Fruit fly (Drosophila melanogaster) whole organism, prepupa: Measurements from ENCODE around the gene Tlk.

Source experiments
- Blimp-1 ChIP-seq: fragments of 200-800 bp; sonication (Bioruptor generic); optimal IDR thresholded peaks from 3 replicates; lab custom pipeline; 2017; ENCODE audit warnings: missing biosample characterization, missing genetic modification characterization, mild to moderate bottlenecking, moderate library complexity, missing genetic modification reagents
- CG10631 ChIP-seq: fragments of 200-800 bp; sonication (Bioruptor generic); optimal IDR thresholded peaks from 2 replicates; lab custom pipeline; 2016; ENCODE audit warnings: missing biosample characterization, missing genetic modification characterization
- CG10669 ChIP-seq: fragments of 200-800 bp; sonication (Bioruptor generic); optimal IDR thresholded peaks from 3 replicates; lab custom pipeline; 2018; ENCODE audit warnings: missing biosample characterization, mild to moderate bottlenecking, missing genetic modification characterization, moderate library complexity
- CG1621 ChIP-seq: fragments of 200-800 bp; sonication (Bioruptor generic); optimal IDR thresholded peaks from 3 replicates; lab custom pipeline; 2018; ENCODE audit warnings: missing biosample characterization, mild to moderate bottlenecking, missing genetic modification characterization
- CG16779 ChIP-seq: fragments of 200-800 bp; sonication (Bioruptor generic); optimal IDR thresholded peaks from 3 replicates; lab custom pipeline; 2017; ENCODE audit warnings: missing biosample characterization, mild to moderate bottlenecking, missing genetic modification characterization
- CG31627 ChIP-seq: fragments of 200-800 bp; sonication (Bioruptor generic); optimal IDR thresholded peaks from 3 replicates; lab custom pipeline; 2016; ENCODE audit warnings: missing biosample characterization, missing genetic modification characterization
- CG32006 ChIP-seq: fragments of 200-800 bp; sonication (Bioruptor generic); optimal IDR thresholded peaks from 3 replicates; lab custom pipeline; 2017; ENCODE audit warnings: missing biosample characterization, mild to moderate bottlenecking, missing genetic modification characterization
- CG34406 ChIP-seq: fragments of 200-800 bp; sonication (Bioruptor generic); optimal IDR thresholded peaks from 3 replicates; lab custom pipeline; 2016; ENCODE audit warnings: missing biosample characterization, missing genetic modification characterization
- CG3919 ChIP-seq: fragments of 200-800 bp; sonication (Bioruptor generic); optimal IDR thresholded peaks from 3 replicates; lab custom pipeline; 2016; ENCODE audit warnings: missing biosample characterization, missing genetic modification characterization
- CG6163 ChIP-seq: fragments of 200-800 bp; sonication (Bioruptor generic); IDR thresholded peaks from 3 replicates; pipeline ENCODE4 v1.3.6; 2022; ENCODE audit warnings: missing biosample characterization, missing genetic modification characterization
- CG6276 ChIP-seq: fragments of 200-800 bp; sonication (Bioruptor generic); optimal IDR thresholded peaks from 2 replicates; lab custom pipeline; 2017; ENCODE audit warnings: missing biosample characterization, mild to moderate bottlenecking, missing genetic modification characterization
- CG6792 ChIP-seq: fragments of 200-800 bp; sonication (Bioruptor generic); optimal IDR thresholded peaks from 3 replicates; lab custom pipeline; 2016; ENCODE audit warnings: missing biosample characterization, missing genetic modification characterization
- CG6808 ChIP-seq: fragments of 200-800 bp; sonication (Bioruptor generic); optimal IDR thresholded peaks from 3 replicates; lab custom pipeline; 2017; ENCODE audit warnings: missing biosample characterization, missing genetic modification characterization, mild to moderate bottlenecking, moderate library complexity, missing genetic modification reagents
- CG6854 ChIP-seq: fragments of 200-800 bp; sonication (Bioruptor generic); optimal IDR thresholded peaks from 2 replicates; lab custom pipeline; 2017; ENCODE audit warnings: missing biosample characterization, mild to moderate bottlenecking, missing genetic modification characterization
- CG7368 ChIP-seq: fragments of 200-800 bp; sonication (Bioruptor generic); optimal IDR thresholded peaks from 3 replicates; lab custom pipeline; 2016; ENCODE audit warnings: missing biosample characterization, missing genetic modification characterization
- CG8319 ChIP-seq: fragments of 200-800 bp; sonication (Bioruptor generic); optimal IDR thresholded peaks from 3 replicates; lab custom pipeline; 2016; ENCODE audit warnings: missing biosample characterization, missing genetic modification characterization
- CG8632 ChIP-seq: fragments of 200-800 bp; sonication (Bioruptor generic); optimal IDR thresholded peaks from 3 replicates; lab custom pipeline; 2016; ENCODE audit warnings: missing biosample characterization, missing genetic modification characterization
- CG9139 ChIP-seq: fragments of 200-800 bp; sonication (Bioruptor generic); optimal IDR thresholded peaks from 3 replicates; lab custom pipeline; 2017; ENCODE audit warnings: missing biosample characterization, mild to moderate bottlenecking, missing genetic modification characterization
- Eip75B ChIP-seq: fragments of 200-800 bp; sonication (Bioruptor generic); optimal IDR thresholded peaks from 3 replicates; lab custom pipeline; 2016; ENCODE audit warnings: missing biosample characterization, missing genetic modification characterization
- Eip78C ChIP-seq: fragments of 200-800 bp; sonication (Bioruptor generic); peaks from one replicate; lab custom pipeline; 2016; ENCODE audit warnings: missing biosample characterization, missing genetic modification characterization
- Eip93F ChIP-seq: fragments of 200-800 bp; sonication (Bioruptor generic); optimal IDR thresholded peaks from 2 replicates; lab custom pipeline; 2016; ENCODE audit warnings: missing biosample characterization, mild to moderate bottlenecking, missing genetic modification characterization
- Ets21C ChIP-seq: fragments of 200-800 bp; sonication (Bioruptor generic); optimal IDR thresholded peaks from 3 replicates; lab custom pipeline; 2016; ENCODE audit warnings: missing biosample characterization, missing genetic modification characterization
- Gug ChIP-seq: fragments of 200-800 bp; sonication (Bioruptor generic); IDR thresholded peaks from 2 replicates; pipeline ENCODE4 v1.3.6; 2022; ENCODE audit warnings: missing biosample characterization, missing genetic modification characterization
- Hr38 ChIP-seq: sonication (Bioruptor generic); optimal IDR thresholded peaks from 2 replicates; lab custom pipeline; 2016; ENCODE audit warnings: missing biosample characterization, missing genetic modification characterization
- Hr39 ChIP-seq: fragments of 200-800 bp; sonication (Bioruptor generic); optimal IDR thresholded peaks from 2 replicates; lab custom pipeline; 2016; ENCODE audit warnings: missing biosample characterization, missing genetic modification characterization
- Hr4 ChIP-seq: fragments of 200-800 bp; sonication (Bioruptor generic); optimal IDR thresholded peaks from 3 replicates; lab custom pipeline; 2016; ENCODE audit warnings: missing biosample characterization, missing genetic modification characterization
- Lpt ChIP-seq: fragments of 200-800 bp; sonication (Bioruptor generic); optimal IDR thresholded peaks from 3 replicates; lab custom pipeline; 2016; ENCODE audit warnings: missing biosample characterization, missing genetic modification characterization
- Smox ChIP-seq: fragments of 200-800 bp; sonication (Bioruptor generic); optimal IDR thresholded peaks from 3 replicates; lab custom pipeline; 2016; ENCODE audit warnings: missing biosample characterization, missing genetic modification characterization
- Sox14 ChIP-seq: fragments of 200-800 bp; sonication (Bioruptor generic); optimal IDR thresholded peaks from 3 replicates; lab custom pipeline; 2016; ENCODE audit warnings: missing biosample characterization, missing genetic modification characterization
- Sox15 ChIP-seq: fragments of 200-800 bp; sonication (Bioruptor generic); optimal IDR thresholded peaks from 3 replicates; lab custom pipeline; 2016; ENCODE audit warnings: missing biosample characterization, missing genetic modification characterization
- achi ChIP-seq: fragments of 200-800 bp; sonication (Bioruptor generic); optimal IDR thresholded peaks from 3 replicates; lab custom pipeline; 2016; ENCODE audit warnings: missing biosample characterization, missing genetic modification characterization
- acj6 ChIP-seq: fragments of 200-800 bp; sonication (Bioruptor generic); optimal IDR thresholded peaks from 3 replicates; lab custom pipeline; 2016; ENCODE audit warnings: missing biosample characterization, missing genetic modification characterization
- cyc ChIP-seq: fragments of 200-800 bp; sonication (Bioruptor generic); optimal IDR thresholded peaks from 3 replicates; lab custom pipeline; 2016; ENCODE audit warnings: missing biosample characterization, missing genetic modification characterization
- eg ChIP-seq: fragments of 200-800 bp; sonication (Bioruptor generic); IDR thresholded peaks from 3 replicates; pipeline ENCODE4 v1.3.6; 2022; ENCODE audit warnings: missing biosample characterization, missing genetic modification characterization
- esn ChIP-seq: fragments of 200-800 bp; sonication (Bioruptor generic); optimal IDR thresholded peaks from 2 replicates; lab custom pipeline; 2016; ENCODE audit warnings: missing biosample characterization, mild to moderate bottlenecking, missing genetic modification characterization, moderate library complexity
- fd85E ChIP-seq: fragments of 200-800 bp; sonication (Bioruptor generic); optimal IDR thresholded peaks from 3 replicates; lab custom pipeline; 2016; ENCODE audit warnings: missing biosample characterization, missing genetic modification characterization
- fkh ChIP-seq: fragments of 200-800 bp; sonication (Bioruptor generic); optimal IDR thresholded peaks from 3 replicates; lab custom pipeline; 2017; ENCODE audit warnings: missing biosample characterization, mild to moderate bottlenecking, missing genetic modification characterization, moderate library complexity
- lz ChIP-seq: fragments of 200-800 bp; sonication (Bioruptor generic); optimal IDR thresholded peaks from 3 replicates; lab custom pipeline; 2016; ENCODE audit warnings: missing biosample characterization, missing genetic modification characterization
- pdm3 ChIP-seq: fragments of 200-800 bp; sonication (Bioruptor generic); optimal IDR thresholded peaks from 3 replicates; lab custom pipeline; 2016; ENCODE audit warnings: missing biosample characterization, missing genetic modification characterization
- salr ChIP-seq, 2 experiments: fragments of 200-800 bp; sonication (Bioruptor generic); optimal IDR thresholded peaks; 3 replicates each; lab custom pipeline; 2016 to 2018; ENCODE audit warnings: missing biosample characterization in 2 of 2, missing genetic modification characterization in 2 of 2, mild to moderate bottlenecking in 1 of 2
- spab ChIP-seq: fragments of 200-800 bp; sonication (Bioruptor generic); optimal IDR thresholded peaks from 2 replicates; lab custom pipeline; 2017; ENCODE audit warnings: missing biosample characterization, mild to moderate bottlenecking, missing genetic modification characterization, missing genetic modification reagents
- ss ChIP-seq, 2 experiments: fragments of 200-800 bp; sonication (Bioruptor generic); optimal IDR thresholded peaks; 2 replicates in 1 of 2; 3 replicates in 1 of 2; lab custom pipeline; 2017 to 2018; ENCODE audit warnings: mild to moderate bottlenecking in 2 of 2, missing biosample characterization in 2 of 2, missing genetic modification characterization in 2 of 2, moderate library complexity in 1 of 2
- svp ChIP-seq: fragments of 200-800 bp; sonication (Bioruptor generic); peaks from one replicate; lab custom pipeline; 2016; ENCODE audit warnings: missing biosample characterization, missing genetic modification characterization
- topi ChIP-seq: fragments of 200-800 bp; sonication (Bioruptor generic); optimal IDR thresholded peaks from 3 replicates; lab custom pipeline; 2016; ENCODE audit warnings: missing biosample characterization, missing genetic modification characterization
- vri ChIP-seq: fragments of 200-800 bp; sonication (Bioruptor generic); optimal IDR thresholded peaks from 3 replicates; lab custom pipeline; 2016; ENCODE audit warnings: missing biosample characterization, mild to moderate bottlenecking, missing genetic modification characterization

Gene Tlk

DNA sequence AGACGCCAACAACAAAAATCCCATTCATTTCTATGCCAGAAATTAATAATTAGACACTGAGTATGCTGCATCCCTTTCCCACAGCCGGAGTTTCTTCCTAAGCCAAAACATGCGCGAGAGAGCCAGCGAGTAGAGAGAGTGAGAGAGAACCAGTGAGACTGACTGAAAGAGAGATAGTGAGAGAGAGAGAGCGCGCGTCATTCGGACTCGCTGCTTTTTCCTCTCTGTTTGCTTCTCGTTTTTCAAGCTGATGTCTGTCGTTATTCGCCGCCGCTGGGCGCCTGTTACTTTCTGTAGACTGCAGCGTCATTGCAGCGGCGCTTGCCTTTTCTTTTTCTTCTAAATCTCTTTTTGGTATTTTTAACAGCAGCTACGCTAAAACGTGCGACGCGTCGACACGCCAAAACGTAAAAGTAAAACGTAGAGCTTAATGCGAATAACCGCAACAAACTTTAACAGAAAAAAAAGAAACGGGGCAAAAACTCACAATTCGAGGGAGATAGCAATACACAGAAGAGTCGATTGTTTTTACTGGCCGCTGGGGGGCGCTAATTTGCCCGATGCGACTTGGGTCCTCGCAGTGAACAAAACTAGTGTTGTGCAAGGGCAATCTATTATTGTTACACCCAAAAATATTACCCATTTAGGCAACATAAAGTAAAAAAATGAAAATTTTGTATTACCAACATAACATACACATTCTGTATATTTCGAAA lies 21.1 kb downstream of the Tlk start (continued):
- peak; percentile 35 for TF ChIP-seq spab (GFP tag; lab: Kevin White, UChicago)
- peak; percentile 77; the same call in 2 of the 3 replicates for TF ChIP-seq CG6163
- no peak for TF ChIP-seq vri
- TF ChIP-seq Ets21C (GFP tag; lab: Kevin White, UChicago) = no peak
- TF ChIP-seq Gug (GFP tag; lab: Robert Waterston, UW) = 0 out of 2 replicates have a peak, but pooled peaks have one; percentile 32
- TF ChIP-seq CG31627 (GFP tag; lab: Kevin White, UChicago) = peak; percentile 9
- peak; percentile 4 for TF ChIP-seq esn
- TF ChIP-seq CG9139 (GFP tag; lab: Kevin White, UChicago) = peak; percentile 62
- TF ChIP-seq CG3919 (GFP tag; lab: Kevin White, UChicago) = peak; percentile 31
- TF ChIP-seq acj6 (GFP tag; lab: Kevin White, UChicago) = no peak
- no peak for TF ChIP-seq Hr38
- TF ChIP-seq Lpt = peak; percentile 31
- TF ChIP-seq CG6808 (GFP tag; lab: Kevin White, UChicago) = peak; percentile 76
- TF ChIP-seq CG1621 (tag; lab: Kevin White, UChicago) = peak; percentile 74
- TF ChIP-seq Sox15 (GFP tag; lab: Kevin White, UChicago) = no peak
- TF ChIP-seq Eip78C (GFP tag; lab: Kevin White, UChicago) = peak; percentile 55
- TF ChIP-seq svp (GFP tag; lab: Kevin White, UChicago) = peak; percentile 71
- TF ChIP-seq CG6792 (GFP tag; lab: Kevin White, UChicago) = no peak

dm6 chrX:3741611-3742001 lies 21.8 kb downstream of the Tlk start:
- TF ChIP-seq lz (no peak), svp (GFP tag; lab: Kevin White, UChicago) (no peak), Sox15 (GFP tag; lab: Kevin White, UChicago) (no peak), Eip78C (GFP tag; lab: Kevin White, UChicago) (no peak), pdm3 (no peak), fd85E (GFP tag; lab: Kevin White, UChicago) (no peak), CG7368 (no peak)
- TF ChIP-seq, all 60 proteins: peak for 0

dm6 chrX:3742002-3742722 lies 22.4 kb downstream of the Tlk start:
- TF ChIP-seq Eip93F (GFP tag; lab: Kevin White, UChicago) (peak; percentile 99), topi (GFP tag; lab: Kevin White, UChicago) (peak; percentile 99), CG6854 (GFP tag; lab: Kevin White, UChicago) (peak; percentile 98), fkh (GFP tag; lab: Kevin White, UChicago) (peak; percentile 98), Smox (peak; percentile 99), eg (GFP tag; lab: Robert Waterston, UW) (peak; percentile 100), CG8632 (peak; percentile 99), CG34406 (GFP tag; lab: Kevin White, UChicago) (peak; percentile 99), CG6276 (peak; percentile 98), CG8319 (peak; percentile 99), Eip75B (peak; percentile 99), Hr38 (peak; percentile 88), CG16779 (peak; percentile 98), Hr39 (GFP tag; lab: Kevin White, UChicago) (peak; percentile 99), pdm3 (peak; percentile 99), ss (GFP tag; optimal IDR thresholded peaks at IDR 0.05; lab: Kevin White, UChicago) (peak; percentile 97 to 99), CG3919 (GFP tag; lab: Kevin White, UChicago) (peak; percentile 99), Eip78C (GFP tag; lab: Kevin White, UChicago) (peak; percentile 100), CG10669 (peak; percentile 98), fd85E (GFP tag; lab: Kevin White, UChicago) (peak; percentile 95), cyc (GFP tag; lab: Kevin White, UChicago) (peak; percentile 99), achi (GFP tag; lab: Kevin White, UChicago) (peak; percentile 98), CG10631 (GFP tag; lab: Kevin White, UChicago) (peak; percentile 99), salr (GFP tag; optimal IDR thresholded peaks at IDR 0.05; lab: Kevin White, UChicago) (peak; percentile 96 to 97), Hr4 (GFP tag; lab: Kevin White, UChicago) (peak; percentile 99), Lpt (peak; percentile 99), CG7368 (peak; percentile 98), Sox14 (peak; percentile 99), CG9139 (GFP tag; lab: Kevin White, UChicago) (peak; percentile 98), CG6792 (GFP tag; lab: Kevin White, UChicago) (peak; percentile 99), Blimp-1 (GFP tag; lab: Kevin White, UChicago) (peak; percentile 97), CG32006 (GFP tag; lab: Kevin White, UChicago) (peak; percentile 99)
